Fruit fly (Drosophila melanogaster) whole organism, embryonic: ENCODE results near the gene Nckx30C.

Source experiments
- Aef1 ChIP-seq: fragments of 200-800 bp; sonication (Bioruptor generic); IDR thresholded peaks from 3 replicates; pipeline ENCODE4 v1.3.6; 2022; ENCODE audit warnings: missing biosample characterization, missing genetic modification characterization
- Atf6 ChIP-seq: fragments of 200-800 bp; sonication (Bioruptor generic); IDR thresholded peaks from 2 replicates; pipeline ENCODE4 v1.3.6; 2022; ENCODE audit warnings: missing biosample characterization, missing genetic modification characterization
- B-H1 ChIP-seq: fragments of 200-800 bp; sonication (Bioruptor generic); IDR thresholded peaks from 3 replicates; pipeline ENCODE4 v1.3.6; 2022; ENCODE audit warnings: missing biosample characterization, missing genetic modification characterization
- BtbVII ChIP-seq: fragments of 200-800 bp; sonication (Bioruptor generic); optimal IDR thresholded peaks from 3 replicates; lab custom pipeline; 2017; ENCODE audit warnings: missing biosample characterization, mild to moderate bottlenecking, missing genetic modification characterization
- Bteb2 ChIP-seq: fragments of 200-800 bp; sonication (Bioruptor generic); optimal IDR thresholded peaks from 2 replicates; lab custom pipeline; 2016; ENCODE audit warnings: missing biosample characterization, missing genetic modification characterization
- CG10147 ChIP-seq: fragments of 200-800 bp; sonication (Bioruptor generic); optimal IDR thresholded peaks from 2 replicates; lab custom pipeline; 2019; ENCODE audit warnings: missing biosample characterization, mild to moderate bottlenecking, missing genetic modification characterization, moderate library complexity
- CG10462 ChIP-seq: fragments of 200-800 bp; sonication (Bioruptor generic); optimal IDR thresholded peaks from 2 replicates; lab custom pipeline; 2016; ENCODE audit warnings: missing biosample characterization, missing genetic modification characterization
- CG10654 ChIP-seq: fragments of 200-800 bp; sonication (Bioruptor generic); optimal IDR thresholded peaks from 2 replicates; lab custom pipeline; 2016; ENCODE audit warnings: missing biosample characterization, missing genetic modification characterization
- CG10979 ChIP-seq: fragments of 200-800 bp; sonication (Bioruptor generic); optimal IDR thresholded peaks from 2 replicates; lab custom pipeline; 2018; ENCODE audit warnings: missing biosample characterization, mild to moderate bottlenecking, missing genetic modification characterization, moderate library complexity
- CG11085 ChIP-seq: fragments of 200-800 bp; sonication (Bioruptor generic); IDR thresholded peaks from 2 replicates; pipeline ENCODE4 v1.3.6; 2022; ENCODE audit warnings: missing biosample characterization, missing genetic modification characterization
- CG12104 ChIP-seq: fragments of 200-800 bp; sonication (Bioruptor generic); optimal IDR thresholded peaks from 3 replicates; lab custom pipeline; 2016; ENCODE audit warnings: missing biosample characterization, missing genetic modification characterization
- CG13894 ChIP-seq: fragments of 200-800 bp; sonication (Bioruptor generic); optimal IDR thresholded peaks from 3 replicates; lab custom pipeline; 2018; ENCODE audit warnings: missing biosample characterization, mild to moderate bottlenecking, missing genetic modification characterization, moderate library complexity
- CG15696 ChIP-seq: fragments of 200-800 bp; sonication (Bioruptor generic); optimal IDR thresholded peaks from 2 replicates; lab custom pipeline; 2019; ENCODE audit warnings: missing biosample characterization, mild to moderate bottlenecking, missing genetic modification characterization, moderate library complexity
- CG16779 ChIP-seq: fragments of 200-800 bp; sonication (Bioruptor generic); IDR thresholded peaks from 2 replicates; pipeline ENCODE4 v1.3.6; 2022; ENCODE audit warnings: missing biosample characterization, missing genetic modification characterization
- CG16815 ChIP-seq: fragments of 200-800 bp; sonication (Bioruptor generic); optimal IDR thresholded peaks from 3 replicates; lab custom pipeline; 2017; ENCODE audit warnings: missing biosample characterization, mild to moderate bottlenecking, missing genetic modification characterization
- CG16863 ChIP-seq: fragments of 200-800 bp; sonication (Bioruptor generic); optimal IDR thresholded peaks from 3 replicates; lab custom pipeline; 2016; ENCODE audit warnings: missing biosample characterization, missing genetic modification characterization
- CG17359 ChIP-seq: fragments of 200-800 bp; sonication (Bioruptor generic); optimal IDR thresholded peaks from 3 replicates; lab custom pipeline; 2018; ENCODE audit warnings: missing biosample characterization, mild to moderate bottlenecking, missing genetic modification characterization, moderate library complexity
- CG17385 ChIP-seq: fragments of 200-800 bp; sonication (Bioruptor generic); optimal IDR thresholded peaks from 3 replicates; lab custom pipeline; 2018; ENCODE audit warnings: missing biosample characterization, mild to moderate bottlenecking, missing genetic modification characterization
- CG30403 ChIP-seq: fragments of 200-800 bp; sonication (Bioruptor generic); optimal IDR thresholded peaks from 3 replicates; lab custom pipeline; 2016; ENCODE audit warnings: missing biosample characterization, missing genetic modification characterization
- CG3407 ChIP-seq: fragments of 200-800 bp; sonication (Bioruptor generic); optimal IDR thresholded peaks from 2 replicates; lab custom pipeline; 2018; ENCODE audit warnings: missing biosample characterization, mild to moderate bottlenecking, missing genetic modification characterization
- CG4282 ChIP-seq: fragments of 200-800 bp; sonication (Bioruptor generic); optimal IDR thresholded peaks from 2 replicates; lab custom pipeline; 2016; ENCODE audit warnings: missing biosample characterization, missing genetic modification characterization
- CG4424 ChIP-seq: fragments of 200-800 bp; sonication (Bioruptor generic); optimal IDR thresholded peaks from 3 replicates; lab custom pipeline; 2016; ENCODE audit warnings: missing biosample characterization, missing genetic modification characterization
- CG4617 ChIP-seq: fragments of 200-800 bp; sonication (Bioruptor generic); optimal IDR thresholded peaks from 3 replicates; lab custom pipeline; 2016; ENCODE audit warnings: missing biosample characterization, missing genetic modification characterization, borderline replicate concordance
- CG7963 ChIP-seq: fragments of 200-800 bp; sonication (Bioruptor generic); IDR thresholded peaks from 3 replicates; pipeline ENCODE4 v1.3.6; 2022; ENCODE audit warnings: missing biosample characterization, missing genetic modification characterization; ENCODE audit not compliant: partially characterized antibody
- CG9727 ChIP-seq: fragments of 200-800 bp; sonication (Bioruptor generic); optimal IDR thresholded peaks from 3 replicates; lab custom pipeline; 2017; ENCODE audit warnings: missing biosample characterization, mild to moderate bottlenecking, missing genetic modification characterization
- E2f1 ChIP-seq: fragments of 200-800 bp; sonication (Bioruptor generic); IDR thresholded peaks from 2 replicates; pipeline ENCODE4 v1.3.6; 2022; ENCODE audit warnings: missing biosample characterization, missing genetic modification characterization
- GATAe ChIP-seq: fragments of 200-800 bp; sonication (Bioruptor generic); conservative IDR thresholded peaks from 2 replicates; pipeline ENCODE4 v1.3.6; 2022; ENCODE audit warnings: missing biosample characterization, missing genetic modification characterization
- Gsc ChIP-seq: fragments of 200-800 bp; sonication (Bioruptor generic); IDR thresholded peaks from 2 replicates; pipeline ENCODE4 v1.3.6; 2022; ENCODE audit warnings: missing biosample characterization, missing genetic modification characterization
- MBD-R2 ChIP-seq: fragments of 200-800 bp; sonication (Bioruptor generic); IDR thresholded peaks from 2 replicates; pipeline ENCODE4 v1.3.6; 2022; ENCODE audit warnings: missing biosample characterization, missing genetic modification characterization
- Med ChIP-seq: fragments of 200-800 bp; sonication (Bioruptor generic); peaks from one replicate; lab custom pipeline; 2016; ENCODE audit warnings: missing biosample characterization, missing genetic modification characterization, mild to moderate bottlenecking, inconsistent platforms, moderate library complexity
- Meics ChIP-seq: fragments of 200-800 bp; sonication (Bioruptor generic); optimal IDR thresholded peaks from 2 replicates; lab custom pipeline; 2017; ENCODE audit warnings: missing biosample characterization, mild to moderate bottlenecking, missing genetic modification characterization
- Neu2 ChIP-seq: fragments of 200-800 bp; sonication (Bioruptor generic); optimal IDR thresholded peaks from 3 replicates; lab custom pipeline; 2016; ENCODE audit warnings: missing biosample characterization, missing genetic modification characterization, borderline replicate concordance
- NfI ChIP-seq: fragments of 200-800 bp; sonication (Bioruptor generic); optimal IDR thresholded peaks from 3 replicates; lab custom pipeline; 2018; ENCODE audit warnings: missing biosample characterization, mild to moderate bottlenecking, missing genetic modification characterization, moderate library complexity
- Ptx1 ChIP-seq: fragments of 200-800 bp; sonication (Bioruptor generic); IDR thresholded peaks from 2 replicates; pipeline ENCODE4 v1.3.6; 2022; ENCODE audit warnings: missing biosample characterization, missing genetic modification characterization
- aop ChIP-seq: fragments of 200-800 bp; sonication (Bioruptor generic); IDR thresholded peaks from 2 replicates; pipeline ENCODE4 v1.3.6; 2022; ENCODE audit warnings: missing biosample characterization, missing genetic modification characterization
- bigmax ChIP-seq: fragments of 200-800 bp; sonication (Bioruptor generic); optimal IDR thresholded peaks from 2 replicates; lab custom pipeline; 2018; ENCODE audit warnings: missing biosample characterization, mild to moderate bottlenecking, missing genetic modification characterization
- crol ChIP-seq: fragments of 200-800 bp; sonication (Bioruptor generic); IDR thresholded peaks from 2 replicates; pipeline ENCODE4 v1.3.6; 2022; ENCODE audit warnings: missing biosample characterization, missing genetic modification characterization
- dmrt11E ChIP-seq: fragments of 200-800 bp; sonication (Bioruptor generic); optimal IDR thresholded peaks from 3 replicates; lab custom pipeline; 2018; ENCODE audit warnings: missing biosample characterization, mild to moderate bottlenecking, missing genetic modification characterization, moderate library complexity
- dysf ChIP-seq: fragments of 200-800 bp; sonication (Bioruptor generic); IDR thresholded peaks from 3 replicates; pipeline ENCODE4 v1.3.6; 2022; ENCODE audit warnings: missing biosample characterization, missing genetic modification characterization
- exex ChIP-seq: fragments of 200-800 bp; sonication (Bioruptor generic); optimal IDR thresholded peaks from 4 replicates; lab custom pipeline; 2018; ENCODE audit warnings: missing biosample characterization, mild to moderate bottlenecking, missing genetic modification characterization, moderate library complexity
- fd64A ChIP-seq: fragments of 200-800 bp; sonication (Bioruptor generic); optimal IDR thresholded peaks from 3 replicates; lab custom pipeline; 2018; ENCODE audit warnings: missing biosample characterization, mild to moderate bottlenecking, missing genetic modification characterization
- grau ChIP-seq: fragments of 200-800 bp; optimal IDR thresholded peaks from 3 replicates; lab custom pipeline; 2019; ENCODE audit warnings: missing biosample characterization, mild to moderate bottlenecking, missing genetic modification characterization, moderate library complexity
- lilli ChIP-seq: fragments of 200-800 bp; sonication (Bioruptor generic); optimal IDR thresholded peaks from 3 replicates; lab custom pipeline; 2016; ENCODE audit warnings: missing biosample characterization, missing genetic modification characterization
- lmd ChIP-seq: fragments of 200-800 bp; sonication (Bioruptor generic); IDR thresholded peaks from 2 replicates; pipeline ENCODE4 v1.3.6; 2022; ENCODE audit warnings: missing biosample characterization, missing genetic modification characterization
- pan ChIP-seq, 4 experiments: fragments of >200 bp in 3 of 4; fragments of 200-800 bp in 1 of 4; sonication (Bioruptor generic) in 1 of 4; optimal IDR thresholded peaks in 3 of 4; IDR thresholded peaks in 1 of 4; 2 replicates each; pipeline versions ENCODE4 v1.3.6 to Lab custom; 2017 to 2022; ENCODE audit warnings: missing biosample characterization in 2 of 4, missing genetic modification characterization in 2 of 4, mixed read lengths in 1 of 4
- pfk ChIP-seq: fragments of 200-800 bp; sonication (Bioruptor generic); optimal IDR thresholded peaks from 2 replicates; lab custom pipeline; 2018; ENCODE audit warnings: missing biosample characterization, mild to moderate bottlenecking, missing genetic modification characterization, moderate library complexity
- prd ChIP-seq, 3 experiments: fragments of >200 bp in 2 of 3; fragments of 200-800 bp in 1 of 3; sonication (Bioruptor generic) in 1 of 3; optimal IDR thresholded peaks in 2 of 3; IDR thresholded peaks in 1 of 3; 2 replicates in 2 of 3; 3 replicates in 1 of 3; pipeline versions ENCODE4 v1.3.6 to Lab custom; 2017 to 2022; ENCODE audit warnings: missing biosample characterization in 1 of 3, missing genetic modification characterization in 1 of 3
- pum ChIP-seq: fragments of 200-800 bp; sonication (Bioruptor generic); optimal IDR thresholded peaks from 2 replicates; lab custom pipeline; 2016; ENCODE audit warnings: missing biosample characterization, missing genetic modification characterization
- tap ChIP-seq: fragments of 200-800 bp; optimal IDR thresholded peaks from 3 replicates; lab custom pipeline; 2019; ENCODE audit warnings: missing biosample characterization, mild to moderate bottlenecking, missing genetic modification characterization, moderate library complexity
- twi ChIP-seq: fragments of 200-800 bp; optimal IDR thresholded peaks from 2 replicates; lab custom pipeline; 2019; ENCODE audit warnings: missing biosample characterization, mild to moderate bottlenecking, missing genetic modification characterization, moderate library complexity

The Nckx30C gene

dm6 chr2L:9737803-9738202 lies 8.5 kb downstream of the Nckx30C start (continued):
- no peak for TF ChIP-seq exex
- TF ChIP-seq CG16815 (GFP tag; lab: Kevin White, UChicago), result no peak
- TF ChIP-seq CG9727, result peak; percentile 14
- TF ChIP-seq CG15696 (tag; lab: Kevin White, UChicago), result no peak
- TF ChIP-seq CG10147, result peak; percentile 0
- TF ChIP-seq Gsc, result no peak
- TF ChIP-seq Bteb2, result no peak
- no peak; the same call in 1 of the 2 replicates for TF ChIP-seq Ptx1 (GFP tag; lab: Robert Waterston, UW)
- TF ChIP-seq aop (GFP tag; lab: Robert Waterston, UW), result no peak
- no peak for TF ChIP-seq crol (GFP tag; lab: Robert Waterston, UW)
- no peak for TF ChIP-seq Neu2 (GFP tag; lab: Kevin White, UChicago)
- TF ChIP-seq dmrt11E (tag; lab: Kevin White, UChicago), result no peak
- no peak for TF ChIP-seq BtbVII (GFP tag; lab: Kevin White, UChicago)
- TF ChIP-seq CG17385 (GFP tag; lab: Kevin White, UChicago), result no peak
- TF ChIP-seq CG10654 (GFP tag; lab: Kevin White, UChicago), result no peak
- no peak for TF ChIP-seq lmd (GFP tag; lab: Robert Waterston, UW)
- no peak for TF ChIP-seq CG3407 (GFP tag; lab: Kevin White, UChicago)
- no peak for TF ChIP-seq NfI
- no peak for TF ChIP-seq bigmax (GFP tag; lab: Kevin White, UChicago)
- TF ChIP-seq tap, result no peak
- TF ChIP-seq Atf6 (GFP tag; lab: Robert Waterston, UW), result no peak
- TF ChIP-seq CG4424, result no peak
- TF ChIP-seq lilli (GFP tag; lab: Kevin White, UChicago), result no peak
- TF ChIP-seq fd64A, result no peak
- TF ChIP-seq CG16779 (GFP tag; lab: Robert Waterston, UW), result no peak
- no peak for TF ChIP-seq CG10462 (GFP tag; lab: Kevin White, UChicago)
- no peak for TF ChIP-seq prd (optimal IDR thresholded peaks at IDR 0.05; lab: Kevin White, UChicago)
- TF ChIP-seq prd (GFP tag; IDR thresholded peaks at IDR 0.05; lab: Robert Waterston, UW), result peak; percentile 13; the same call in 1 of the 3 replicates
- TF ChIP-seq CG11085, result no peak
- no peak for TF ChIP-seq B-H1 (GFP tag; lab: Robert Waterston, UW)
- TF ChIP-seq CG13894 (tag; lab: Kevin White, UChicago), result no peak
- TF ChIP-seq CG10979 (tag; lab: Kevin White, UChicago), result peak; percentile 13
- TF ChIP-seq pum (GFP tag; lab: Kevin White, UChicago), result no peak
- TF ChIP-seq CG30403 (GFP tag; lab: Kevin White, UChicago), result peak; percentile 35
- TF ChIP-seq CG4282 (GFP tag; lab: Kevin White, UChicago), result no peak
- TF ChIP-seq CG17359 (tag; lab: Kevin White, UChicago), result peak; percentile 32
- peak; percentile 13 for TF ChIP-seq Med
- TF ChIP-seq twi, result no peak
- no peak for TF ChIP-seq CG7963 (GFP tag; lab: Robert Waterston, UW)
- no peak for TF ChIP-seq CG16863 (GFP tag; lab: Kevin White, UChicago)
- TF ChIP-seq pfk (GFP tag; lab: Kevin White, UChicago), result no peak
- no peak for TF ChIP-seq CG4617 (GFP tag; lab: Kevin White, UChicago)
- peak; percentile 17 for TF ChIP-seq Meics (GFP tag; lab: Kevin White, UChicago)
- TF ChIP-seq pan (optimal IDR thresholded peaks at IDR 0.05; lab: Kevin White, UChicago), result no peak
- no peak for TF ChIP-seq pan (GFP tag; optimal IDR thresholded peaks at IDR 0.05 in 1 of 2, IDR thresholded peaks at IDR 0.05 in 1 of 2)
- TF ChIP-seq Aef1, result no peak
- no peak for TF ChIP-seq MBD-R2 (GFP tag; lab: Robert Waterston, UW)
- TF ChIP-seq dysf, result 0 out of 3 replicates have a peak, but pooled peaks have one; percentile 17
- no peak for TF ChIP-seq GATAe (GFP tag; lab: Robert Waterston, UW)
- peak; percentile 27 for TF ChIP-seq grau
- no peak for TF ChIP-seq E2f1 (GFP tag; lab: Robert Waterston, UW)
- TF ChIP-seq CG12104, result no peak
